Worm (Caenorhabditis elegans) whole organism, young adult: ENCODE data around the gene F47C12.6.

Experiments
- B0035.1 ChIP-seq: sonication (generic microtip); optimal IDR thresholded peaks from 2 replicates; lab custom pipeline; 2016; ENCODE audit warnings: missing genetic modification characterization, mild to moderate bottlenecking, missing compliant biosample characterization, missing genotype, missing genetic modification reagents
- B0261.1 ChIP-seq: sonication (generic microtip); optimal IDR thresholded peaks from 2 replicates; lab custom pipeline; 2016; ENCODE audit warnings: mild to moderate bottlenecking, missing genetic modification characterization, moderate library complexity, missing compliant biosample characterization
- F22D6.2 ChIP-seq: sonication (generic microtip); optimal IDR thresholded peaks from 2 replicates; lab custom pipeline; 2016; ENCODE audit warnings: mild to moderate bottlenecking, missing genetic modification characterization, missing compliant biosample characterization
- K11D2.4 ChIP-seq: fragments of 200-800 bp; sonication (Bioruptor generic); IDR thresholded peaks from 2 replicates; pipeline ENCODE4 v1.3.6; 2022; ENCODE audit warnings: missing genetic modification reagents, missing genetic modification characterization, missing compliant biosample characterization
- K12H6.12 ChIP-seq: fragments of 200-800 bp; sonication (Bioruptor generic); optimal IDR thresholded peaks from 2 replicates; lab custom pipeline; 2018; ENCODE audit warnings: mild to moderate bottlenecking, missing genetic modification characterization, missing compliant biosample characterization
- T26A5.8 ChIP-seq: sonication (generic microtip); optimal IDR thresholded peaks from 2 replicates; lab custom pipeline; 2016; ENCODE audit warnings: missing genetic modification characterization, missing compliant biosample characterization
- Y53F4B.3 ChIP-seq: fragments of 200-800 bp; sonication (Bioruptor generic); IDR thresholded peaks from 2 replicates; pipeline ENCODE4 v1.3.6; 2022; ENCODE audit warnings: missing genetic modification reagents, missing genetic modification characterization, missing compliant biosample characterization
- atf-7 ChIP-seq: sonication (generic microtip); optimal IDR thresholded peaks from 2 replicates; lab custom pipeline; 2017; ENCODE audit warnings: mild to moderate bottlenecking, missing genetic modification characterization, missing compliant biosample characterization
- attf-5 ChIP-seq: fragments of 200-800 bp; sonication (Bioruptor generic); optimal IDR thresholded peaks from 2 replicates; lab custom pipeline; 2018; ENCODE audit warnings: mild to moderate bottlenecking, missing genetic modification characterization, missing compliant biosample characterization
- bed-1 ChIP-seq: fragments of 200-800 bp; sonication (Bioruptor generic); IDR thresholded peaks from 2 replicates; pipeline ENCODE4 v1.3.6; 2022; ENCODE audit warnings: missing genetic modification reagents, missing genetic modification characterization, missing compliant biosample characterization
- ceh-58 ChIP-seq: fragments of 200-800 bp; sonication (Bioruptor generic); IDR thresholded peaks from 2 replicates; pipeline ENCODE4 v1.3.6; 2022; ENCODE audit warnings: missing genetic modification characterization, missing compliant biosample characterization
- chd-7 ChIP-seq: sonication (generic microtip); optimal IDR thresholded peaks from 2 replicates; lab custom pipeline; 2016; ENCODE audit warnings: mild to moderate bottlenecking, missing genetic modification characterization, moderate library complexity, missing compliant biosample characterization
- die-1 ChIP-seq: sonication (generic microtip); optimal IDR thresholded peaks from 2 replicates; lab custom pipeline; 2016; ENCODE audit warnings: missing genotype, mild to moderate bottlenecking, missing genetic modification characterization, missing compliant biosample characterization
- dpl-1 ChIP-seq: fragments of 150-350 bp; optimal IDR thresholded peaks from 2 replicates; lab custom pipeline; 2014; ENCODE audit warnings: missing biosample characterization, missing genetic modification reagents, missing genetic modification characterization
- egl-18 ChIP-seq: fragments of 200-800 bp; sonication (Bioruptor generic); IDR thresholded peaks from 2 replicates; pipeline ENCODE4 v1.3.6; 2022; ENCODE audit warnings: missing genetic modification reagents, missing genetic modification characterization, missing compliant biosample characterization
- egl-44 ChIP-seq: fragments of 200-800 bp; sonication (Bioruptor generic); IDR thresholded peaks from 2 replicates; pipeline ENCODE4 v1.3.6; 2022; ENCODE audit warnings: missing genetic modification reagents, missing genetic modification characterization, missing compliant biosample characterization
- hlh-12 ChIP-seq: sonication (generic microtip); optimal IDR thresholded peaks from 2 replicates; lab custom pipeline; 2016; ENCODE audit warnings: missing genetic modification characterization, missing compliant biosample characterization
- hmg-20 ChIP-seq: fragments of 200-800 bp; sonication (Bioruptor generic); IDR thresholded peaks from 2 replicates; pipeline ENCODE4 v1.3.6; 2022; ENCODE audit warnings: missing genetic modification reagents, missing genetic modification characterization, missing compliant biosample characterization
- lag-1 ChIP-seq: fragments of 200-800 bp; sonication (Bioruptor generic); IDR thresholded peaks from 2 replicates; pipeline ENCODE4 v1.3.6; 2022; ENCODE audit warnings: missing genetic modification reagents, missing genetic modification characterization, missing compliant biosample characterization
- let-607 ChIP-seq, 2 experiments: fragments of 200-800 bp in 1 of 2; sonication (Bioruptor generic) in 1 of 2; sonication (generic microtip) in 1 of 2; optimal IDR thresholded peaks; 2 replicates each; lab custom pipeline; 2016 to 2018; ENCODE audit warnings: mild to moderate bottlenecking in 2 of 2, missing compliant biosample characterization in 2 of 2, missing genetic modification characterization in 2 of 2, moderate library complexity in 2 of 2, missing genotype in 1 of 2
- lin-35 ChIP-seq, 3 experiments: fragments of 150-350 bp in 2 of 3; sonication (generic microtip) in 1 of 3; optimal IDR thresholded peaks; 2 replicates each; lab custom pipeline; 2014 to 2018; ENCODE audit warnings: missing biosample characterization in 3 of 3, missing genetic modification characterization in 3 of 3, missing genetic modification reagents in 3 of 3
- lin-40 ChIP-seq: sonication (generic microtip); optimal IDR thresholded peaks from 2 replicates; lab custom pipeline; 2016; ENCODE audit warnings: missing genetic modification characterization, mild to moderate bottlenecking, missing compliant biosample characterization, missing genotype, missing genetic modification reagents
- lir-1 ChIP-seq: fragments of 200-800 bp; sonication (Bioruptor generic); conservative IDR thresholded peaks from 2 replicates; pipeline ENCODE4 v1.3.6; 2022; ENCODE audit warnings: missing genetic modification reagents, missing genetic modification characterization, missing compliant biosample characterization
- mcd-1 ChIP-seq: fragments of 200-800 bp; sonication (Bioruptor generic); IDR thresholded peaks from 2 replicates; pipeline ENCODE4 v1.3.6; 2022; ENCODE audit warnings: missing genetic modification reagents, missing genetic modification characterization, missing compliant biosample characterization
- mel-28 ChIP-seq: sonication (generic microtip); optimal IDR thresholded peaks from 2 replicates; lab custom pipeline; 2016; ENCODE audit warnings: borderline replicate concordance, mild to moderate bottlenecking, missing genetic modification characterization, missing compliant biosample characterization
- mes-4 ChIP-seq: sonication (generic microtip); optimal IDR thresholded peaks from 2 replicates; lab custom pipeline; 2016; ENCODE audit warnings: missing genotype, missing genetic modification characterization, missing compliant biosample characterization
- nfya-1 ChIP-seq: sonication (generic microtip); optimal IDR thresholded peaks from 2 replicates; lab custom pipeline; 2017; ENCODE audit warnings: antibody characterized with exemption, missing compliant biosample characterization, missing genetic modification characterization, borderline replicate concordance; ENCODE audit not compliant: insufficient read depth
- nhr-80 ChIP-seq: sonication (generic microtip); optimal IDR thresholded peaks from 2 replicates; lab custom pipeline; 2016; ENCODE audit warnings: missing genetic modification characterization, missing compliant biosample characterization
- nhr-90 ChIP-seq: sonication (generic microtip); optimal IDR thresholded peaks from 2 replicates; lab custom pipeline; 2016; ENCODE audit warnings: missing genotype, mild to moderate bottlenecking, missing genetic modification characterization, missing compliant biosample characterization
- pbrm-1 ChIP-seq: fragments of 200-800 bp; sonication (Bioruptor generic); IDR thresholded peaks from 2 replicates; pipeline ENCODE4 v1.3.6; 2022; ENCODE audit warnings: missing genetic modification reagents, missing genetic modification characterization, missing compliant biosample characterization
- repo-1 ChIP-seq: sonication (generic microtip); optimal IDR thresholded peaks from 2 replicates; lab custom pipeline; 2017; ENCODE audit warnings: mild to moderate bottlenecking, missing genetic modification characterization, missing compliant biosample characterization
- snpc-4 ChIP-seq, 5 experiments: fragments of 150-350 bp in 1 of 5; sonication (generic microtip) in 4 of 5; optimal IDR thresholded peaks; 2 replicates each; lab custom pipeline; 2014 to 2018; ENCODE audit warnings: missing genetic modification characterization in 5 of 5, missing biosample characterization in 3 of 5, antibody characterized with exemption in 2 of 5, mild to moderate bottlenecking in 2 of 5, missing compliant biosample characterization in 2 of 5, missing genotype in 2 of 5, moderate library complexity in 2 of 5, missing genetic modification reagents in 1 of 5
- somi-1 ChIP-seq: fragments of 200-800 bp; sonication (Bioruptor generic); optimal IDR thresholded peaks from 2 replicates; lab custom pipeline; 2018; ENCODE audit warnings: mild to moderate bottlenecking, missing genetic modification characterization, missing compliant biosample characterization
- tlf-1 ChIP-seq: fragments of 200-800 bp; sonication (Bioruptor generic); optimal IDR thresholded peaks from 2 replicates; lab custom pipeline; 2018; ENCODE audit warnings: mild to moderate bottlenecking, missing genetic modification characterization, missing compliant biosample characterization
- zfh-2 ChIP-seq: fragments of 200-800 bp; sonication (Bioruptor generic); conservative IDR thresholded peaks from 2 replicates; pipeline ENCODE4 v1.3.6; 2022; ENCODE audit warnings: missing genetic modification reagents, missing genetic modification characterization, missing compliant biosample characterization
- zim-3 ChIP-seq: sonication (generic microtip); optimal IDR thresholded peaks from 2 replicates; lab custom pipeline; 2017; ENCODE audit warnings: mild to moderate bottlenecking, missing genetic modification characterization, moderate library complexity, missing compliant biosample characterization
- ztf-18 ChIP-seq: sonication (generic microtip); optimal IDR thresholded peaks from 2 replicates; lab custom pipeline; 2016; ENCODE audit warnings: missing genotype, mild to moderate bottlenecking, missing genetic modification characterization, missing compliant biosample characterization
- ztf-25 ChIP-seq: fragments of 200-800 bp; sonication (Bioruptor generic); IDR thresholded peaks from 2 replicates; pipeline ENCODE4 v1.3.6; 2022; ENCODE audit warnings: missing genetic modification reagents, missing genetic modification characterization, missing compliant biosample characterization
- ztf-26 ChIP-seq: sonication (generic microtip); optimal IDR thresholded peaks from 2 replicates; lab custom pipeline; 2017; ENCODE audit warnings: missing genetic modification characterization, missing compliant biosample characterization
- ztf-28 ChIP-seq: fragments of 200-800 bp; sonication (Bioruptor generic); IDR thresholded peaks from 2 replicates; pipeline ENCODE4 v1.3.6; 2022; ENCODE audit warnings: missing genetic modification reagents, missing genetic modification characterization, missing compliant biosample characterization
- ztf-3 ChIP-seq: fragments of 200-800 bp; sonication (Bioruptor generic); optimal IDR thresholded peaks from 2 replicates; lab custom pipeline; 2018; ENCODE audit warnings: mild to moderate bottlenecking, missing genetic modification characterization, missing compliant biosample characterization

The F47C12.6 gene

ce11 chrIV:4034883-4035282 lies 41.7 kb upstream of the F47C12.6 start, which contains the start of gene hlh-30 (continued):
- TF ChIP-seq bed-1: no peak
- no peak for TF ChIP-seq repo-1 (tag; lab: Kevin White, UChicago)
- TF ChIP-seq attf-5: peak; percentile 36
- no peak for TF ChIP-seq B0261.1 (tag; lab: Kevin White, UChicago)
- TF ChIP-seq hmg-20 (GFP tag; lab: Robert Waterston, UW): no peak
- TF ChIP-seq hlh-12 (tag; lab: Kevin White, UChicago): no peak
- no peak for TF ChIP-seq zim-3 (tag; lab: Kevin White, UChicago)
- no peak for TF ChIP-seq Y53F4B.3 (GFP tag; lab: Robert Waterston, UW)
- TF ChIP-seq dpl-1: no peak
- no peak for TF ChIP-seq lag-1 (GFP tag; lab: Robert Waterston, UW)
- TF ChIP-seq mes-4 (tag; lab: Kevin White, UChicago): no peak
- no peak for TF ChIP-seq T26A5.8
- no peak for TF ChIP-seq die-1
- TF ChIP-seq K11D2.4 (GFP tag; lab: Robert Waterston, UW): no peak
- no peak for TF ChIP-seq egl-44 (GFP tag; lab: Robert Waterston, UW)
- no peak for TF ChIP-seq nhr-90 (tag; lab: Kevin White, UChicago)
- TF ChIP-seq tlf-1: no peak
- no peak for TF ChIP-seq ztf-26
- TF ChIP-seq pbrm-1 (GFP tag; lab: Robert Waterston, UW): no peak
- TF ChIP-seq ceh-58: 0 out of 2 replicates have a peak, but pooled peaks have one; percentile 45
- no peak for TF ChIP-seq snpc-4 (GFP tag; optimal IDR thresholded peaks at IDR 0.05; lab: Kevin White, UChicago)
- TF ChIP-seq snpc-4 (tag; optimal IDR thresholded peaks at IDR 0.05; lab: Kevin White, UChicago): no peak
- no peak for TF ChIP-seq B0035.1 (tag; lab: Kevin White, UChicago)
- no peak for TF ChIP-seq let-607 (tag; optimal IDR thresholded peaks at IDR 0.05; lab: Kevin White, UChicago)
- no peak for TF ChIP-seq ztf-3 (GFP tag; lab: Kevin White, UChicago)
- TF ChIP-seq lin-35 (GFP tag; optimal IDR thresholded peaks at IDR 0.05; lab: Kevin White, UChicago): peak in 1 of 3 experiments; percentile 56
- no peak for TF ChIP-seq ztf-28 (GFP tag; lab: Robert Waterston, UW)
- peak; percentile 22 for TF ChIP-seq somi-1 (GFP tag; lab: Kevin White, UChicago)
- TF ChIP-seq egl-18 (GFP tag; lab: Robert Waterston, UW): no peak
- peak; percentile 96 for TF ChIP-seq zfh-2 (GFP tag; lab: Robert Waterston, UW)
- no peak for TF ChIP-seq F22D6.2 (tag; lab: Kevin White, UChicago)
- no peak for TF ChIP-seq atf-7 (tag; lab: Kevin White, UChicago)
- TF ChIP-seq mcd-1 (GFP tag; lab: Robert Waterston, UW): peak; percentile 56
- TF ChIP-seq chd-7 (tag; lab: Kevin White, UChicago): peak; percentile 27
- TF ChIP-seq K12H6.12 (tag; lab: Kevin White, UChicago): peak; percentile 18
- no peak for TF ChIP-seq lin-40
- no peak for TF ChIP-seq nfya-1 (tag; lab: Kevin White, UChicago)
- TF ChIP-seq lir-1: no peak
- no peak for TF ChIP-seq mel-28 (tag; lab: Kevin White, UChicago)

ce11 chrIV:4033490-4033889 lies 40.3 kb upstream of the F47C12.6 start:
- TF ChIP-seq nhr-80 (tag; lab: Kevin White, UChicago): peak; percentile 37
- TF ChIP-seq ztf-18 (tag; lab: Kevin White, UChicago): no peak
- TF ChIP-seq ztf-25 (GFP tag; lab: Robert Waterston, UW): no peak
